Fruit fly (Drosophila melanogaster): ENCODE results near the gene Eaf6.

Eaf6 gene

dm6 chr3L:5610582-5610981, 2.5 kb upstream of the Eaf6 start (continued):
- peak; percentile 58; the same call in 1 of the 4 replicates for TF ChIP-seq chinmo (GFP tag; IDR thresholded peaks at IDR 0.05; ENCODE audit: partially characterized antibody)
- TF ChIP-seq gt (GFP tag; IDR thresholded peaks at IDR 0.05), result no peak
- no peak for TF ChIP-seq Dek (tag; optimal IDR thresholded peaks at IDR 0.05)
- TF ChIP-seq aop (GFP tag; IDR thresholded peaks at IDR 0.05), result peak; percentile 66; the same call in 1 of the 2 replicates
- no peak for TF ChIP-seq Lpt (GFP tag; optimal IDR thresholded peaks at IDR 0.05)
- TF ChIP-seq al (GFP tag; IDR thresholded peaks at IDR 0.05), result no peak
- TF ChIP-seq wor (GFP tag; IDR thresholded peaks at IDR 0.05), result no peak
- peak; percentile 37 for TF ChIP-seq cg (GFP tag; optimal IDR thresholded peaks at IDR 0.05)
- no peak for TF ChIP-seq D19A (tag; optimal IDR thresholded peaks at IDR 0.05)
- no peak for TF ChIP-seq org-1 (GFP tag; optimal IDR thresholded peaks at IDR 0.05)

dm6 chr3L:5609493-5609892, 1.4 kb upstream of the Eaf6 start:
- TF ChIP-seq CG17912 (GFP tag; optimal IDR thresholded peaks at IDR 0.05), result no peak
- peak; percentile 30 for TF ChIP-seq CG17829 (tag; optimal IDR thresholded peaks at IDR 0.05)
- TF ChIP-seq E2f1 (GFP tag; IDR thresholded peaks at IDR 0.05), result peak; percentile 40; the same call in 1 of the 2 replicates
- TF ChIP-seq Meics (GFP tag; optimal IDR thresholded peaks at IDR 0.05), result no peak
- no peak for TF ChIP-seq CG11398 (GFP tag; optimal IDR thresholded peaks at IDR 0.05)
- TF ChIP-seq bbx (GFP tag; IDR thresholded peaks at IDR 0.05; ENCODE audit: partially characterized antibody), result no peak
- peak; percentile 20 for TF ChIP-seq grau (tag; optimal IDR thresholded peaks at IDR 0.05)
- peak; percentile 24 for TF ChIP-seq CG18262 (tag; optimal IDR thresholded peaks at IDR 0.05)
- TF ChIP-seq CG11504 (tag; optimal IDR thresholded peaks at IDR 0.05), result peak; percentile 63
- peak; percentile 14 for TF ChIP-seq CG8388 (GFP tag; optimal IDR thresholded peaks at IDR 0.05)
- no peak for TF ChIP-seq CTCF (GFP tag; optimal IDR thresholded peaks at IDR 0.05)
- TF ChIP-seq fu2 (GFP tag; optimal IDR thresholded peaks at IDR 0.05), result no peak
- TF ChIP-seq CG2678 (tag; optimal IDR thresholded peaks at IDR 0.05), result peak; percentile 31
- 0 out of 2 replicates have a peak, but pooled peaks have one; percentile 26 for TF ChIP-seq CG14014 (GFP tag; IDR thresholded peaks at IDR 0.05)
- no peak for TF ChIP-seq CG7786 (GFP tag; optimal IDR thresholded peaks at IDR 0.05)
- peak; percentile 64 for TF ChIP-seq gem (tag; optimal IDR thresholded peaks at IDR 0.05)
- peak; percentile 29 for TF ChIP-seq Xbp1 (GFP tag; optimal IDR thresholded peaks at IDR 0.05)
- TF ChIP-seq CG14441 (GFP tag; IDR thresholded peaks at IDR 0.05), result 0 out of 2 replicates have a peak, but pooled peaks have one; percentile 26
- TF ChIP-seq bsh (GFP tag; optimal IDR thresholded peaks at IDR 0.05), result peak in 1 of 2 experiments; percentile 61
- TF ChIP-seq CG34422 (GFP tag; IDR thresholded peaks at IDR 0.05), result 0 out of 3 replicates have a peak, but pooled peaks have one; percentile 22
- TF ChIP-seq unpg (GFP tag; optimal IDR thresholded peaks at IDR 0.05), result peak; percentile 39
- peak; percentile 39 for TF ChIP-seq CG17359 (tag; optimal IDR thresholded peaks at IDR 0.05)
- 0 out of 3 replicates have a peak, but pooled peaks have one; percentile 15 for TF ChIP-seq CG2889 (GFP tag; IDR thresholded peaks at IDR 0.05)
- TF ChIP-seq Xrp1 (GFP tag; IDR thresholded peaks at IDR 0.05), result peak; percentile 58; the same call in 1 of the 2 replicates
- no peak for TF ChIP-seq CG13123 (GFP tag; optimal IDR thresholded peaks at IDR 0.05)
- 0 out of 2 replicates have a peak, but pooled peaks have one; percentile 21 for TF ChIP-seq HLH3B (GFP tag; IDR thresholded peaks at IDR 0.05)
- no peak for TF ChIP-seq NC2α (GFP tag; optimal IDR thresholded peaks at IDR 0.05)
- TF ChIP-seq trem (tag; optimal IDR thresholded peaks at IDR 0.05), result peak; percentile 5
- TF ChIP-seq CG31441 (GFP tag; IDR thresholded peaks at IDR 0.05), result peak; percentile 46; the same call in 1 of the 2 replicates
- TF ChIP-seq sisA (GFP tag; IDR thresholded peaks at IDR 0.05), result peak; percentile 22; the same call in 1 of the 2 replicates
- TF ChIP-seq dmrt11E (tag; optimal IDR thresholded peaks at IDR 0.05), result peak; percentile 16
- TF ChIP-seq Oli (tag; optimal IDR thresholded peaks at IDR 0.05), result peak; percentile 22
- peak; percentile 6 for TF ChIP-seq CG17385 (GFP tag; optimal IDR thresholded peaks at IDR 0.05)
- peak; percentile 47 for TF ChIP-seq phol (tag; optimal IDR thresholded peaks at IDR 0.05)
- TF ChIP-seq CG14710 (tag; optimal IDR thresholded peaks at IDR 0.05), result peak; percentile 10
- peak; percentile 12 for TF ChIP-seq CG13424 (tag; optimal IDR thresholded peaks at IDR 0.05)
- peak; percentile 43 for TF ChIP-seq CG10979 (tag; optimal IDR thresholded peaks at IDR 0.05)
- TF ChIP-seq Drgx (GFP tag; IDR thresholded peaks at IDR 0.05), result 0 out of 2 replicates have a peak, but pooled peaks have one; percentile 20
- TF ChIP-seq CG4424 (GFP tag; optimal IDR thresholded peaks at IDR 0.05), result peak; percentile 4
- TF ChIP-seq Deaf1 (tag; optimal IDR thresholded peaks at IDR 0.05), result no peak
